Fruit fly (Drosophila melanogaster) S2 (cell line): ENCODE measurements around the gene CG43362.

ENCODE experiments used
- CG8478 ChIP-seq: fragments of >200 bp; optimal IDR thresholded peaks from 2 replicates; lab custom pipeline; 2018
- CTCF ChIP-seq, 2 experiments: fragments of >200 bp; optimal IDR thresholded peaks; 2 replicates each; lab custom pipeline; 2018

DNA sequence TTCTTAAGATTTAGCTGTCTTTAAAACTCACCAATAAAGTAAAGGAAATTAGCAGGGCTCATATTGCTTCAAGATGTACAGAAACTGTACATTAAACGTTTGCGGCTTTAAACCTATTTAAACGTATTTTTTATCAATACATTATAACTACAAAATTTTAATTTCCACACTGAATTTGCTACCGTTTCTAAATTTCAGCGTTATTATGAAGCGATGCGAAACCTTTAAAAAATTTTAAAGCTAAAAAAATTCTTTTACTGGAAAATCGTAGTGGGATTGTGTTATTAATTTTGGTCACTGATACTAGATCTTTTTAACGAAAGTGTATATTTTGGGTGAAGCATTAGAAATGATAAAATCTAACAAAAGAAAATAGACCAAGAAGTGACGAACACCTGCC, 18.1 kb upstream of the CG43362 start, which contains the start of gene CG43354:
- TF ChIP-seq CTCF (optimal IDR thresholded peaks at IDR 0.05; lab: Kevin White, UChicago): no peak
- TF ChIP-seq CG8478 (lab: Kevin White, UChicago): no peak
